Worm (Caenorhabditis elegans): ENCODE data around the gene F23H12.3.

The F23H12.3 gene

ce11 chrV:12343419-12343969 lies 1.5 kb upstream of the F23H12.3 start, which contains the start of gene tomm-20:
Gene tomm-20 (minus strand): TSS chrV:12343469.
- TF ChIP-seq R02D3.7 (tag; optimal IDR thresholded peaks at IDR 0.05) (peak; percentile 87), nhr-23 (tag; optimal IDR thresholded peaks at IDR 0.05) (peak; percentile 97), snpc-4 (tag; optimal IDR thresholded peaks at IDR 0.05) (peak; percentile 86), nhr-11 (tag; optimal IDR thresholded peaks at IDR 0.05) (peak; percentile 53), ceh-82 (tag; optimal IDR thresholded peaks at IDR 0.05) (peak; percentile 64), nhr-67 (tag; optimal IDR thresholded peaks at IDR 0.05) (no peak), nhr-25 (tag; optimal IDR thresholded peaks at IDR 0.05) (peak; percentile 87), elt-3 (tag; optimal IDR thresholded peaks at IDR 0.05) (no peak), ama-1 (optimal IDR thresholded peaks at IDR 0.05) (peak; percentile 67), ceh-9 (tag; optimal IDR thresholded peaks at IDR 0.05) (no peak), nhr-43 (tag; optimal IDR thresholded peaks at IDR 0.05; ENCODE audit: poor library complexity, severe bottlenecking) (peak; percentile 95), ztf-4 (tag; optimal IDR thresholded peaks at IDR 0.05) (peak; percentile 49), nhr-28 (tag; optimal IDR thresholded peaks at IDR 0.05) (peak; percentile 58), unc-62 (GFP tag; optimal IDR thresholded peaks at IDR 0.05) (no peak), pqm-1 (tag; optimal IDR thresholded peaks at IDR 0.05) (peak; percentile 70), mdl-1 (tag; optimal IDR thresholded peaks at IDR 0.05) (no peak), aly-2 (tag; optimal IDR thresholded peaks at IDR 0.05) (peak; percentile 57), unc-39 (tag; optimal IDR thresholded peaks at IDR 0.05) (peak; percentile 19), nfya-1 (tag; optimal IDR thresholded peaks at IDR 0.05; ENCODE audit: insufficient read depth) (peak; percentile 91), ztf-11 (tag; optimal IDR thresholded peaks at IDR 0.05) (no peak), lin-15B (tag; optimal IDR thresholded peaks at IDR 0.05) (peak; percentile 88), daf-12 (tag; optimal IDR thresholded peaks at IDR 0.05) (no peak), egl-5 (tag; optimal IDR thresholded peaks at IDR 0.05) (peak; percentile 83), zag-1 (tag; optimal IDR thresholded peaks at IDR 0.05) (no peak), skn-1 (tag; optimal IDR thresholded peaks at IDR 0.05) (peak; percentile 60), fkh-10 (GFP tag; optimal IDR thresholded peaks at IDR 0.05) (peak; percentile 66), ZK546.5 (tag; optimal IDR thresholded peaks at IDR 0.05) (peak; percentile 32), nhr-76 (tag; optimal IDR thresholded peaks at IDR 0.05) (no peak), sea-2 (GFP tag; optimal IDR thresholded peaks at IDR 0.05) (no peak), hmg-11 (tag; optimal IDR thresholded peaks at IDR 0.05) (peak; percentile 70), ceh-28 (tag; optimal IDR thresholded peaks at IDR 0.05) (peak; percentile 69), jun-1 (tag; optimal IDR thresholded peaks at IDR 0.05) (peak; percentile 73), ceh-16 (tag; optimal IDR thresholded peaks at IDR 0.05) (no peak), nhr-77 (tag; optimal IDR thresholded peaks at IDR 0.05) (peak; percentile 70), lin-39 (tag; optimal IDR thresholded peaks at IDR 0.05) (peak; percentile 66), fos-1 (tag; optimal IDR thresholded peaks at IDR 0.05) (no peak), elt-1 (tag; optimal IDR thresholded peaks at IDR 0.05) (peak; percentile 29), fkh-2 (tag; optimal IDR thresholded peaks at IDR 0.05) (no peak), nhr-12 (tag; optimal IDR thresholded peaks at IDR 0.05) (no peak), eor-1 (tag; optimal IDR thresholded peaks at IDR 0.05) (no peak), tbx-2 (tag; optimal IDR thresholded peaks at IDR 0.05) (peak; percentile 90), lsy-12 (tag; optimal IDR thresholded peaks at IDR 0.05) (peak; percentile 91), egl-27 (tag; optimal IDR thresholded peaks at IDR 0.05) (peak; percentile 36), elt-2 (tag; optimal IDR thresholded peaks at IDR 0.05) (peak; percentile 69), pha-4 (tag; optimal IDR thresholded peaks at IDR 0.05) (peak; percentile 95), nhr-237 (tag; optimal IDR thresholded peaks at IDR 0.05) (no peak), mml-1 (tag; optimal IDR thresholded peaks at IDR 0.05) (no peak)

Measured in whole organism, L3 larva.